Worm (Caenorhabditis elegans) whole organism, late embryonic: ENCODE results near the gene C50C3.1.

Source experiments
- F13H6.1 ChIP-seq: sonication (generic microtip); optimal IDR thresholded peaks from 2 replicates; lab custom pipeline; 2016; ENCODE audit warnings: missing genetic modification characterization, missing compliant biosample characterization
- K02D7.2 ChIP-seq: sonication (generic microtip); optimal IDR thresholded peaks from 2 replicates; lab custom pipeline; 2017; ENCODE audit warnings: mild to moderate bottlenecking, missing genetic modification characterization, missing compliant biosample characterization
- T23F11.4 ChIP-seq: fragments of 200-800 bp; sonication (Bioruptor generic); optimal IDR thresholded peaks from 2 replicates; lab custom pipeline; 2018; ENCODE audit warnings: mild to moderate bottlenecking, missing genetic modification characterization, missing compliant biosample characterization
- Y22D7AL.16 ChIP-seq: sonication (generic microtip); optimal IDR thresholded peaks from 2 replicates; lab custom pipeline; 2016; ENCODE audit warnings: missing genetic modification characterization, missing compliant biosample characterization
- ama-1 ChIP-seq: fragments of 150-350 bp; optimal IDR thresholded peaks from 2 replicates; lab custom pipeline; 2014
- ceh-14 ChIP-seq: sonication (generic microtip); optimal IDR thresholded peaks from 2 replicates; lab custom pipeline; 2016; ENCODE audit warnings: missing genotype, missing genetic modification characterization, missing compliant biosample characterization
- ceh-18 ChIP-seq: sonication (generic microtip); optimal IDR thresholded peaks from 2 replicates; lab custom pipeline; 2016; ENCODE audit warnings: missing genetic modification characterization, missing compliant biosample characterization
- ceh-19 ChIP-seq: fragments of 200-800 bp; sonication (Bioruptor generic); optimal IDR thresholded peaks from 2 replicates; lab custom pipeline; 2018; ENCODE audit warnings: mild to moderate bottlenecking, missing genetic modification characterization, missing compliant biosample characterization
- ceh-34 ChIP-seq: sonication (generic microtip); optimal IDR thresholded peaks from 2 replicates; lab custom pipeline; 2016; ENCODE audit warnings: mild to moderate bottlenecking, missing genetic modification characterization, missing compliant biosample characterization
- ceh-45 ChIP-seq: fragments of 200-800 bp; sonication (Bioruptor generic); IDR thresholded peaks from 2 replicates; pipeline ENCODE4 v1.3.6; 2022; ENCODE audit warnings: missing genetic modification reagents, missing genetic modification characterization, missing compliant biosample characterization
- ceh-48 ChIP-seq: sonication (generic microtip); optimal IDR thresholded peaks from 2 replicates; lab custom pipeline; 2016; ENCODE audit warnings: missing genetic modification characterization, inconsistent platforms, missing compliant biosample characterization
- ceh-9 ChIP-seq: sonication (generic microtip); optimal IDR thresholded peaks from 2 replicates; lab custom pipeline; 2016; ENCODE audit warnings: mild to moderate bottlenecking, missing genetic modification characterization, inconsistent platforms, missing compliant biosample characterization
- dmd-4 ChIP-seq: sonication (generic microtip); optimal IDR thresholded peaks from 2 replicates; lab custom pipeline; 2016; ENCODE audit warnings: borderline replicate concordance, missing genetic modification characterization, missing compliant biosample characterization
- elt-2 ChIP-seq: sonication (generic microtip); optimal IDR thresholded peaks from 2 replicates; lab custom pipeline; 2016; ENCODE audit warnings: missing genetic modification reagents, missing genetic modification characterization, missing compliant biosample characterization
- ets-4 ChIP-seq: sonication (generic microtip); optimal IDR thresholded peaks from 2 replicates; lab custom pipeline; 2016; ENCODE audit warnings: missing genetic modification characterization, missing compliant biosample characterization
- fkh-10 ChIP-seq: fragments of 150-350 bp; optimal IDR thresholded peaks from 2 replicates; lab custom pipeline; 2014; ENCODE audit warnings: missing biosample characterization, missing genetic modification reagents, missing genetic modification characterization
- gmeb-2 ChIP-seq: sonication (generic microtip); optimal IDR thresholded peaks from 2 replicates; lab custom pipeline; 2016; ENCODE audit warnings: missing genetic modification characterization, inconsistent platforms, missing compliant biosample characterization
- hlh-30 ChIP-seq: sonication (generic microtip); optimal IDR thresholded peaks from 2 replicates; lab custom pipeline; 2017; ENCODE audit warnings: antibody characterized with exemption, missing genetic modification characterization, missing compliant biosample characterization; ENCODE audit not compliant: insufficient read depth
- hlh-6 ChIP-seq: sonication (generic microtip); optimal IDR thresholded peaks from 2 replicates; lab custom pipeline; 2016; ENCODE audit warnings: missing genotype, missing genetic modification characterization, missing compliant biosample characterization
- nfya-1 ChIP-seq: sonication (generic microtip); optimal IDR thresholded peaks from 2 replicates; lab custom pipeline; 2017; ENCODE audit warnings: missing genetic modification characterization, mild to moderate bottlenecking, missing compliant biosample characterization, antibody characterized with exemption, moderate library complexity
- nhr-11 ChIP-seq: fragments of 150-350 bp; optimal IDR thresholded peaks from 2 replicates; lab custom pipeline; 2014; ENCODE audit warnings: missing biosample characterization, missing genetic modification characterization
- nhr-232 ChIP-seq: sonication (generic microtip); optimal IDR thresholded peaks from 2 replicates; lab custom pipeline; 2016; ENCODE audit warnings: missing genetic modification characterization, missing compliant biosample characterization
- pax-1 ChIP-seq: fragments of 150-350 bp; optimal IDR thresholded peaks from 2 replicates; lab custom pipeline; 2014; ENCODE audit warnings: missing biosample characterization, missing genetic modification characterization
- pha-2 ChIP-seq: sonication (generic microtip); optimal IDR thresholded peaks from 2 replicates; lab custom pipeline; 2017; ENCODE audit warnings: mild to moderate bottlenecking, missing genetic modification characterization, missing compliant biosample characterization
- pha-4 ChIP-seq: fragments of 150-350 bp; optimal IDR thresholded peaks from 2 replicates; lab custom pipeline; 2018; ENCODE audit warnings: missing biosample characterization, missing genetic modification reagents, missing genetic modification characterization
- pqm-1 ChIP-seq: sonication (generic microtip); optimal IDR thresholded peaks from 2 replicates; lab custom pipeline; 2016; ENCODE audit warnings: missing genetic modification characterization, missing compliant biosample characterization
- pros-1 ChIP-seq: fragments of 150-350 bp; optimal IDR thresholded peaks from 2 replicates; lab custom pipeline; 2014; ENCODE audit warnings: missing biosample characterization, missing genetic modification reagents, missing genetic modification characterization
- sox-2 ChIP-seq: fragments of 200-800 bp; sonication (Bioruptor generic); IDR thresholded peaks from 2 replicates; pipeline ENCODE4 v1.3.6; 2022; ENCODE audit warnings: missing genetic modification reagents, missing genetic modification characterization, missing compliant biosample characterization
- sox-4 ChIP-seq: sonication (generic microtip); optimal IDR thresholded peaks from 2 replicates; lab custom pipeline; 2017; ENCODE audit warnings: mild to moderate bottlenecking, missing genetic modification characterization, inconsistent platforms, missing compliant biosample characterization
- syd-9 ChIP-seq: sonication (generic microtip); optimal IDR thresholded peaks from 2 replicates; lab custom pipeline; 2016; ENCODE audit warnings: mild to moderate bottlenecking, missing genetic modification characterization, moderate library complexity, missing compliant biosample characterization
- tbx-2 ChIP-seq: sonication (generic microtip); optimal IDR thresholded peaks from 2 replicates; lab custom pipeline; 2016; ENCODE audit warnings: missing genetic modification characterization, missing compliant biosample characterization
- ttx-3 ChIP-seq: sonication (generic microtip); optimal IDR thresholded peaks from 2 replicates; lab custom pipeline; 2016; ENCODE audit warnings: missing genetic modification reagents, missing genetic modification characterization, missing compliant biosample characterization
- unc-55 ChIP-seq: sonication (generic microtip); optimal IDR thresholded peaks from 2 replicates; lab custom pipeline; 2017; ENCODE audit warnings: missing biosample characterization, missing genetic modification reagents, missing genetic modification characterization
- unc-86 ChIP-seq: sonication (generic microtip); optimal IDR thresholded peaks from 2 replicates; lab custom pipeline; 2016; ENCODE audit warnings: missing genetic modification characterization, missing compliant biosample characterization
- ztf-16 ChIP-seq: sonication (generic microtip); optimal IDR thresholded peaks from 2 replicates; lab custom pipeline; 2017; ENCODE audit warnings: missing genetic modification characterization, missing compliant biosample characterization

The C50C3.1 gene

ce11 chrIII:8182573-8182972 lies 9.2 kb upstream of the C50C3.1 start:
- no peak for TF ChIP-seq gmeb-2 (tag; lab: Kevin White, UChicago)
- TF ChIP-seq fkh-10 (GFP tag; lab: Kevin White, UChicago), result no peak
- no peak for TF ChIP-seq ceh-34 (tag; lab: Kevin White, UChicago)
- TF ChIP-seq ceh-9 (tag; lab: Kevin White, UChicago), result no peak
- TF ChIP-seq pha-4 (tag; lab: Kevin White, UChicago), result no peak
- no peak for TF ChIP-seq tbx-2 (tag; lab: Kevin White, UChicago)
- TF ChIP-seq ceh-14, result no peak
- TF ChIP-seq ets-4 (tag; lab: Kevin White, UChicago), result no peak
- TF ChIP-seq nfya-1 (tag; lab: Kevin White, UChicago), result no peak
- TF ChIP-seq pax-1 (tag; lab: Kevin White, UChicago), result no peak
- TF ChIP-seq syd-9 (tag; lab: Kevin White, UChicago), result no peak
- no peak for TF ChIP-seq hlh-6 (tag; lab: Kevin White, UChicago)
- TF ChIP-seq nhr-232, result no peak
- TF ChIP-seq ztf-16 (tag; lab: Kevin White, UChicago), result no peak
- TF ChIP-seq ama-1, result no peak
- no peak for TF ChIP-seq unc-55 (GFP tag; lab: Kevin White, UChicago)
- no peak for TF ChIP-seq elt-2 (tag; lab: Kevin White, UChicago)
- no peak for TF ChIP-seq pha-2
- TF ChIP-seq ceh-18 (tag; lab: Kevin White, UChicago), result no peak
- no peak for TF ChIP-seq K02D7.2 (tag; lab: Kevin White, UChicago)

DNA sequence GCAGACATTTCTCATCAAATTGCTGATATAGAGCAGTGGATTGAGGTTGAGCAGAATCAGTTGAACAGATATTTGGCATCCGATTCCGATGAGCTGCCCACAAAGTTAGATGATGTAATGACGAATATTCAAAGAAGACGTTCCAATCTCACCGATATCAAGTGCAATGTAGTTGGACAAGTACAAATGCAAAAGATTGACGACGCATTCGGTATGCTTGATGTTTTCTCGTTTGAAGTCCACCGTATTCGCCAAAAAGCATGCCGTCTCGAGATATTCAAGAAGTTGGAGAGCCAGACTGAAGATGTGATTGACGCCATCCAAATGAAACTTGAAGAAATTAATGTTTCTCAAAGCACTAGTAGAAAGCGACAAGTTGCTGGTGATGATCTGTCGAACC lies 6.7 kb upstream of the C50C3.1 start:
- TF ChIP-seq elt-2 (tag; lab: Kevin White, UChicago) (no peak), tbx-2 (tag; lab: Kevin White, UChicago) (no peak), sox-2 (GFP tag; lab: Robert Waterston, UW) (no peak), pros-1 (tag; lab: Kevin White, UChicago) (no peak), ama-1 (no peak), Y22D7AL.16 (tag; lab: Kevin White, UChicago) (no peak)
- TF ChIP-seq, all 69 proteins: peak for 0

- TF ChIP-seq unc-86 (no peak), nhr-11 (tag; lab: Kevin White, UChicago) (no peak), sox-4 (no peak), fkh-10 (GFP tag; lab: Kevin White, UChicago) (no peak), ceh-48 (tag; lab: Kevin White, UChicago) (no peak), dmd-4 (tag; lab: Kevin White, UChicago) (no peak)
Measured at ce11 chrIII:8190505-8190904, 1.3 kb upstream of the C50C3.1 start, which contains the start of gene C50C3.19. Gene C50C3.19, plus strand, starts transcription at chrIII:8190805.

- TF ChIP-seq ceh-19 (no peak), hlh-30 (tag; lab: Kevin White, UChicago) (no peak)
Measured at ce11 chrIII:8199060-8199459, 7.3 kb downstream of the C50C3.1 start.

DNA sequence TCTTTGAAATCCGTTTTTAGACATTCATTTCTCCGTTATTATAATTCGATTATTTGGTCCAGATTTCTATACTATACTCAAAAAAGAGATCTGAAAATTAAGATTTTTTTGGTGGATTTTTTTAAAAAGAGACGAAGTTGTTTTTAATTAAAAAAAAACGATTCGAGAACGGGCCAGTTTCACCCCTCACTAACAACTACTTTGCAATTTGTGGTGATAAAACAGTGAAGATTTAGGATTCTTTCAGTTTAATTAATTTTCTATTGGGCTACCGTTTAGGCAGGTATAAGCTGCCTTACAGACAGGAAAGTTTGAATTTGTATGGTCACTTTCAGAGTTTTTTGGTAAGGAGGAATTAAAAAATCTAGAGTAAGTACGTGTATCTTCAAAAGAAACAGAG lies 9.3 kb downstream of the C50C3.1 start, which contains the start of gene unc-36:
Gene unc-36, minus strand, starts transcription at position 101 of the 400 bp plus-strand sequence.
- TF ChIP-seq pqm-1 (tag; lab: Kevin White, UChicago), result no peak
- no peak for TF ChIP-seq pax-1 (tag; lab: Kevin White, UChicago)
- TF ChIP-seq F13H6.1 (tag; lab: Kevin White, UChicago), result no peak
- no peak for TF ChIP-seq nhr-232
- TF ChIP-seq T23F11.4 (GFP tag; lab: Kevin White, UChicago), result no peak
- TF ChIP-seq ttx-3, result no peak
- TF ChIP-seq ceh-45 (GFP tag; lab: Robert Waterston, UW), result no peak
